Worm (Caenorhabditis elegans): ENCODE measurements around the gene fipp-1.

- TF ChIP-seq nhr-237 (tag; optimal IDR thresholded peaks at IDR 0.05) (no peak), lin-15B (tag; optimal IDR thresholded peaks at IDR 0.05) (no peak), unc-130 (tag; optimal IDR thresholded peaks at IDR 0.05) (no peak), dpl-1 (GFP tag; optimal IDR thresholded peaks at IDR 0.05) (no peak), nhr-11 (tag; optimal IDR thresholded peaks at IDR 0.05) (no peak), efl-1 (optimal IDR thresholded peaks at IDR 0.05) (no peak), efl-1 (GFP tag; optimal IDR thresholded peaks at IDR 0.05 in 1 of 2) (no peak), grh-1 (GFP tag; IDR thresholded peaks at IDR 0.05) (no peak), ama-1 (optimal IDR thresholded peaks at IDR 0.05) (no peak), lin-35 (GFP tag; optimal IDR thresholded peaks at IDR 0.05) (no peak), ces-1 (GFP tag; optimal IDR thresholded peaks at IDR 0.05) (no peak), blmp-1 (tag; optimal IDR thresholded peaks at IDR 0.05) (no peak), zag-1 (tag; optimal IDR thresholded peaks at IDR 0.05) (no peak)
These were observed 14.6 kb downstream of the fipp-1 start, which contains the start of gene F13A2.10 for ce11 chrV:4386173-4386572.
